Worm (Caenorhabditis elegans) whole organism, midembryonic: Measurements from ENCODE around the gene F22B5.5.

ENCODE experiments used
- T22C8.4 ChIP-seq: fragments of 200-800 bp; sonication (Bioruptor generic); IDR thresholded peaks from 2 replicates; pipeline ENCODE4 v1.3.6; 2022; ENCODE audit warnings: missing genetic modification characterization, missing compliant biosample characterization
- cog-1 ChIP-seq: sonication (generic microtip); optimal IDR thresholded peaks from 2 replicates; lab custom pipeline; 2016; ENCODE audit warnings: missing genetic modification characterization, missing compliant biosample characterization
- flt-1 ChIP-seq: fragments of 200-800 bp; sonication (Bioruptor generic); IDR thresholded peaks from 2 replicates; pipeline ENCODE4 v1.3.6; 2022; ENCODE audit warnings: missing genetic modification characterization, missing compliant biosample characterization
- klf-2 ChIP-seq: fragments of 200-800 bp; sonication (Bioruptor generic); conservative IDR thresholded peaks from 2 replicates; pipeline ENCODE4 v1.3.6; 2022; ENCODE audit warnings: missing genetic modification reagents, missing genetic modification characterization, missing compliant biosample characterization
- med-1 ChIP-seq: sonication (generic microtip); optimal IDR thresholded peaks from 2 replicates; lab custom pipeline; 2017; ENCODE audit warnings: missing genetic modification characterization, mild to moderate bottlenecking, missing compliant biosample characterization, antibody characterized with exemption, missing genetic modification reagents; ENCODE audit not compliant: insufficient read depth
- ref-1 ChIP-seq: fragments of 200-800 bp; sonication (Bioruptor generic); conservative IDR thresholded peaks from 2 replicates; pipeline ENCODE4 v1.3.6; 2022; ENCODE audit warnings: missing genetic modification reagents, missing genetic modification characterization, missing compliant biosample characterization
- tab-1 ChIP-seq: fragments of 200-800 bp; sonication (Bioruptor generic); IDR thresholded peaks from 2 replicates; pipeline ENCODE4 v1.3.6; 2022; ENCODE audit warnings: missing genetic modification characterization, missing compliant biosample characterization
- ztf-23 ChIP-seq: fragments of 200-800 bp; sonication (Bioruptor generic); IDR thresholded peaks from 2 replicates; pipeline ENCODE4 v1.3.6; 2022; ENCODE audit warnings: missing genetic modification reagents, missing genetic modification characterization, missing compliant biosample characterization
- ztf-29 ChIP-seq: fragments of 200-800 bp; sonication (Bioruptor generic); IDR thresholded peaks from 2 replicates; pipeline ENCODE4 v1.3.6; 2022; ENCODE audit warnings: missing genetic modification reagents, missing genetic modification characterization, missing compliant biosample characterization

DNA sequence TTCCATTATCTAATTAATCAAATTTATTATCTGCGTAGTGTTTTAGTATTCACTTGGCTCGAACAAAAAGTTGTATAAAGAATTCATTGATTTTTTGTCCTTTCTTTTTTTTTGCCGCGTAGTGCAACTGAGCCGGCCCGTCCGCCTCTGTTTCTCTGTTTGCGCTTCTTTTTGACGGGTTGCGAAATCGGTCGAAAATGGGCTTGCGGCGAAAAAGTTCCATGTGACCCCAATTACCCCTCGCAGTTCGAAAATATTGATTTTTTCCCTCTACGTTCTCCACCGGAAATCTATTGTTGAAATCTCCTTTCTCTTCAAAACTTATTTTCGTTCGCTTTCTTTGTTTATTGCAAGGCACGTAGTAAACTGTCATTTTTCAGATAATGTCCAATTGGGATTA, 3.0 kb upstream of the F22B5.5 start, which contains the start of gene zyg-9:
- TF ChIP-seq T22C8.4 (0 out of 2 replicates have a peak, but pooled peaks have one; percentile 14), flt-1 (GFP tag; lab: Robert Waterston, UW) (no peak), ztf-29 (GFP tag; lab: Robert Waterston, UW) (no peak), ztf-23 (GFP tag; lab: Robert Waterston, UW) (no peak), ref-1 (GFP tag; lab: Robert Waterston, UW) (no peak), klf-2 (no peak), tab-1 (GFP tag; lab: Robert Waterston, UW) (no peak), cog-1 (tag; lab: Kevin White, UChicago) (no peak), med-1 (no peak)
